Fruit fly (Drosophila melanogaster) whole organism, prepupa: ENCODE measurements around the gene hry.
A peak's percentile ranks its signal among the peaks of the same experiment; 100 is the strongest.

Source experiments
- Blimp-1 ChIP-seq: fragments of 200-800 bp; sonication (Bioruptor generic); optimal IDR thresholded peaks from 3 replicates; lab custom pipeline; 2017; ENCODE audit warnings: missing biosample characterization, missing genetic modification characterization, mild to moderate bottlenecking, moderate library complexity, missing genetic modification reagents
- CG10631 ChIP-seq: fragments of 200-800 bp; sonication (Bioruptor generic); optimal IDR thresholded peaks from 2 replicates; lab custom pipeline; 2016; ENCODE audit warnings: missing biosample characterization, missing genetic modification characterization
- CG10669 ChIP-seq: fragments of 200-800 bp; sonication (Bioruptor generic); optimal IDR thresholded peaks from 3 replicates; lab custom pipeline; 2018; ENCODE audit warnings: missing biosample characterization, mild to moderate bottlenecking, missing genetic modification characterization, moderate library complexity
- CG11294 ChIP-seq: fragments of 200-800 bp; sonication (Bioruptor generic); IDR thresholded peaks from 2 replicates; pipeline ENCODE4 v1.3.6; 2022; ENCODE audit warnings: missing biosample characterization, missing genetic modification characterization
- CG16779 ChIP-seq: fragments of 200-800 bp; sonication (Bioruptor generic); optimal IDR thresholded peaks from 3 replicates; lab custom pipeline; 2017; ENCODE audit warnings: missing biosample characterization, mild to moderate bottlenecking, missing genetic modification characterization
- CG32006 ChIP-seq: fragments of 200-800 bp; sonication (Bioruptor generic); optimal IDR thresholded peaks from 3 replicates; lab custom pipeline; 2017; ENCODE audit warnings: missing biosample characterization, mild to moderate bottlenecking, missing genetic modification characterization
- CG3919 ChIP-seq: fragments of 200-800 bp; sonication (Bioruptor generic); optimal IDR thresholded peaks from 3 replicates; lab custom pipeline; 2016; ENCODE audit warnings: missing biosample characterization, missing genetic modification characterization
- CG4318 ChIP-seq: fragments of 200-800 bp; sonication (Bioruptor generic); optimal IDR thresholded peaks from 3 replicates; lab custom pipeline; 2017; ENCODE audit warnings: missing biosample characterization, mild to moderate bottlenecking, missing genetic modification characterization
- CG6276 ChIP-seq: fragments of 200-800 bp; sonication (Bioruptor generic); optimal IDR thresholded peaks from 2 replicates; lab custom pipeline; 2017; ENCODE audit warnings: missing biosample characterization, mild to moderate bottlenecking, missing genetic modification characterization
- CG6792 ChIP-seq: fragments of 200-800 bp; sonication (Bioruptor generic); optimal IDR thresholded peaks from 3 replicates; lab custom pipeline; 2016; ENCODE audit warnings: missing biosample characterization, missing genetic modification characterization
- CG6808 ChIP-seq: fragments of 200-800 bp; sonication (Bioruptor generic); optimal IDR thresholded peaks from 3 replicates; lab custom pipeline; 2017; ENCODE audit warnings: missing biosample characterization, missing genetic modification characterization, mild to moderate bottlenecking, moderate library complexity, missing genetic modification reagents
- CG6854 ChIP-seq: fragments of 200-800 bp; sonication (Bioruptor generic); optimal IDR thresholded peaks from 2 replicates; lab custom pipeline; 2017; ENCODE audit warnings: missing biosample characterization, mild to moderate bottlenecking, missing genetic modification characterization
- CG7368 ChIP-seq: fragments of 200-800 bp; sonication (Bioruptor generic); optimal IDR thresholded peaks from 3 replicates; lab custom pipeline; 2016; ENCODE audit warnings: missing biosample characterization, missing genetic modification characterization
- CG8319 ChIP-seq: fragments of 200-800 bp; sonication (Bioruptor generic); optimal IDR thresholded peaks from 3 replicates; lab custom pipeline; 2016; ENCODE audit warnings: missing biosample characterization, missing genetic modification characterization
- CG8632 ChIP-seq: fragments of 200-800 bp; sonication (Bioruptor generic); optimal IDR thresholded peaks from 3 replicates; lab custom pipeline; 2016; ENCODE audit warnings: missing biosample characterization, missing genetic modification characterization
- Eip75B ChIP-seq: fragments of 200-800 bp; sonication (Bioruptor generic); optimal IDR thresholded peaks from 3 replicates; lab custom pipeline; 2016; ENCODE audit warnings: missing biosample characterization, missing genetic modification characterization
- Eip78C ChIP-seq: fragments of 200-800 bp; sonication (Bioruptor generic); peaks from one replicate; lab custom pipeline; 2016; ENCODE audit warnings: missing biosample characterization, missing genetic modification characterization
- Eip93F ChIP-seq: fragments of 200-800 bp; sonication (Bioruptor generic); optimal IDR thresholded peaks from 2 replicates; lab custom pipeline; 2016; ENCODE audit warnings: missing biosample characterization, mild to moderate bottlenecking, missing genetic modification characterization
- Ets21C ChIP-seq: fragments of 200-800 bp; sonication (Bioruptor generic); optimal IDR thresholded peaks from 3 replicates; lab custom pipeline; 2016; ENCODE audit warnings: missing biosample characterization, missing genetic modification characterization
- Ets96B ChIP-seq: fragments of 200-800 bp; optimal IDR thresholded peaks from 2 replicates; lab custom pipeline; 2019; ENCODE audit warnings: missing biosample characterization, mild to moderate bottlenecking, missing genetic modification characterization, moderate library complexity
- Gug ChIP-seq: fragments of 200-800 bp; sonication (Bioruptor generic); IDR thresholded peaks from 2 replicates; pipeline ENCODE4 v1.3.6; 2022; ENCODE audit warnings: missing biosample characterization, missing genetic modification characterization
- Lpt ChIP-seq: fragments of 200-800 bp; sonication (Bioruptor generic); optimal IDR thresholded peaks from 3 replicates; lab custom pipeline; 2016; ENCODE audit warnings: missing biosample characterization, missing genetic modification characterization
- Met ChIP-seq: fragments of 200-800 bp; sonication (Bioruptor generic); optimal IDR thresholded peaks from 3 replicates; lab custom pipeline; 2016; ENCODE audit warnings: missing biosample characterization, missing genetic modification characterization
- OdsH ChIP-seq: fragments of 200-800 bp; sonication (Bioruptor generic); optimal IDR thresholded peaks from 3 replicates; lab custom pipeline; 2016; ENCODE audit warnings: missing biosample characterization, missing genetic modification characterization
- Sox102F ChIP-seq: fragments of 200-800 bp; sonication (Bioruptor generic); optimal IDR thresholded peaks from 2 replicates; lab custom pipeline; 2016; ENCODE audit warnings: missing biosample characterization, mild to moderate bottlenecking, missing genetic modification characterization
- Sox14 ChIP-seq: fragments of 200-800 bp; sonication (Bioruptor generic); optimal IDR thresholded peaks from 3 replicates; lab custom pipeline; 2016; ENCODE audit warnings: missing biosample characterization, missing genetic modification characterization
- Sox15 ChIP-seq: fragments of 200-800 bp; sonication (Bioruptor generic); optimal IDR thresholded peaks from 3 replicates; lab custom pipeline; 2016; ENCODE audit warnings: missing biosample characterization, missing genetic modification characterization
- acj6 ChIP-seq: fragments of 200-800 bp; sonication (Bioruptor generic); optimal IDR thresholded peaks from 3 replicates; lab custom pipeline; 2016; ENCODE audit warnings: missing biosample characterization, missing genetic modification characterization
- cyc ChIP-seq: fragments of 200-800 bp; sonication (Bioruptor generic); optimal IDR thresholded peaks from 3 replicates; lab custom pipeline; 2016; ENCODE audit warnings: missing biosample characterization, missing genetic modification characterization
- dac ChIP-seq: fragments of 200-800 bp; sonication (Bioruptor generic); optimal IDR thresholded peaks from 2 replicates; lab custom pipeline; 2017; ENCODE audit warnings: missing biosample characterization, mild to moderate bottlenecking, missing genetic modification characterization
- dsx ChIP-seq: fragments of 200-800 bp; optimal IDR thresholded peaks from 3 replicates; lab custom pipeline; 2019; ENCODE audit warnings: missing biosample characterization, mild to moderate bottlenecking, missing genetic modification characterization, moderate library complexity; ENCODE audit not compliant: poor library complexity, severe bottlenecking
- esn ChIP-seq: fragments of 200-800 bp; sonication (Bioruptor generic); optimal IDR thresholded peaks from 2 replicates; lab custom pipeline; 2016; ENCODE audit warnings: missing biosample characterization, mild to moderate bottlenecking, missing genetic modification characterization, moderate library complexity
- fd59A ChIP-seq: fragments of 200-800 bp; sonication (Bioruptor generic); optimal IDR thresholded peaks from 2 replicates; lab custom pipeline; 2017; ENCODE audit warnings: missing biosample characterization, mild to moderate bottlenecking, missing genetic modification characterization, missing genetic modification reagents
- fd85E ChIP-seq: fragments of 200-800 bp; sonication (Bioruptor generic); optimal IDR thresholded peaks from 3 replicates; lab custom pipeline; 2016; ENCODE audit warnings: missing biosample characterization, missing genetic modification characterization
- fkh ChIP-seq: fragments of 200-800 bp; sonication (Bioruptor generic); optimal IDR thresholded peaks from 3 replicates; lab custom pipeline; 2017; ENCODE audit warnings: missing biosample characterization, mild to moderate bottlenecking, missing genetic modification characterization, moderate library complexity
- net ChIP-seq: fragments of 200-800 bp; sonication (Bioruptor generic); optimal IDR thresholded peaks from 3 replicates; lab custom pipeline; 2016; ENCODE audit warnings: missing biosample characterization, missing genetic modification characterization
- ss ChIP-seq, 2 experiments: fragments of 200-800 bp; sonication (Bioruptor generic); optimal IDR thresholded peaks; 2 replicates in 1 of 2; 3 replicates in 1 of 2; lab custom pipeline; 2017 to 2018; ENCODE audit warnings: mild to moderate bottlenecking in 2 of 2, missing biosample characterization in 2 of 2, missing genetic modification characterization in 2 of 2, moderate library complexity in 1 of 2
- svp ChIP-seq: fragments of 200-800 bp; sonication (Bioruptor generic); peaks from one replicate; lab custom pipeline; 2016; ENCODE audit warnings: missing biosample characterization, missing genetic modification characterization
- topi ChIP-seq: fragments of 200-800 bp; sonication (Bioruptor generic); optimal IDR thresholded peaks from 3 replicates; lab custom pipeline; 2016; ENCODE audit warnings: missing biosample characterization, missing genetic modification characterization
- vri ChIP-seq: fragments of 200-800 bp; sonication (Bioruptor generic); optimal IDR thresholded peaks from 3 replicates; lab custom pipeline; 2016; ENCODE audit warnings: missing biosample characterization, mild to moderate bottlenecking, missing genetic modification characterization

The hry gene

DNA sequence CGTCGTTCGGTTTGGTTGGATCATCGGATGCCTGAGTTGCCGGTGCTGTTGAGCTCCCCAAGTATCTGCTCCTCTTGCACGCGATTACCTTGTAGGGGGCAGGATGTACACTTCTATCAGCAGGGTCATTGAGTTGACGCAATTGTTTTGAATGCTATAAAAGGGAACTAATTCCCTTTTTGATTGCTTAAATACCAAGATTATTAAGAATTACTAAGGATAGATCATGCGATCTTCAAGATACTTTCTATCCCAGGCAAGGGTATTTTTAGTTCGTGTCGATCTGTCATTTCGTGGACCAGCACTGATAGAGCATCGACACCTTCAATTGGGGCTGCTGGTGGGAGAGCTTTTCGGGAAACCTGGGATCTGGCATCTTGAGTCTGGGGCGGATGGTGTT lies 6.5 kb upstream of the hry start (continued):
- peak; percentile 85 for TF ChIP-seq acj6 (GFP tag; lab: Kevin White, UChicago)
- peak; percentile 86 for TF ChIP-seq CG3919
- peak; percentile 81 for TF ChIP-seq Met
- no peak for TF ChIP-seq CG6854 (GFP tag; lab: Kevin White, UChicago)
- TF ChIP-seq Blimp-1 (GFP tag; lab: Kevin White, UChicago), result peak; percentile 19
- TF ChIP-seq CG10669 (GFP tag; lab: Kevin White, UChicago), result peak; percentile 87
- peak; percentile 65 for TF ChIP-seq Gug (GFP tag; lab: Robert Waterston, UW)
- TF ChIP-seq Ets21C (GFP tag; lab: Kevin White, UChicago), result peak; percentile 48
- peak; percentile 79 for TF ChIP-seq cyc (GFP tag; lab: Kevin White, UChicago)
- TF ChIP-seq Sox15, result peak; percentile 77
- no peak for TF ChIP-seq fkh (GFP tag; lab: Kevin White, UChicago)
- peak; percentile 43 for TF ChIP-seq CG32006 (GFP tag; lab: Kevin White, UChicago)
- peak; percentile 42 for TF ChIP-seq CG16779 (tag; lab: Kevin White, UChicago)
- peak; percentile 75 for TF ChIP-seq CG7368 (GFP tag; lab: Kevin White, UChicago)
- peak; percentile 6 for TF ChIP-seq Eip93F (GFP tag; lab: Kevin White, UChicago)
- TF ChIP-seq topi (GFP tag; lab: Kevin White, UChicago), result peak; percentile 79
- TF ChIP-seq net (GFP tag; lab: Kevin White, UChicago), result peak; percentile 66
- TF ChIP-seq esn (GFP tag; lab: Kevin White, UChicago), result peak; percentile 80
- TF ChIP-seq Lpt (GFP tag; lab: Kevin White, UChicago), result peak; percentile 57
- no peak for TF ChIP-seq CG4318 (GFP tag; lab: Kevin White, UChicago)
- peak; percentile 82 for TF ChIP-seq dsx (GFP tag; lab: Kevin White, UChicago)
- peak; percentile 92 for TF ChIP-seq Ets96B (tag; lab: Kevin White, UChicago)
- TF ChIP-seq Eip75B (GFP tag; lab: Kevin White, UChicago), result peak; percentile 88

DNA sequence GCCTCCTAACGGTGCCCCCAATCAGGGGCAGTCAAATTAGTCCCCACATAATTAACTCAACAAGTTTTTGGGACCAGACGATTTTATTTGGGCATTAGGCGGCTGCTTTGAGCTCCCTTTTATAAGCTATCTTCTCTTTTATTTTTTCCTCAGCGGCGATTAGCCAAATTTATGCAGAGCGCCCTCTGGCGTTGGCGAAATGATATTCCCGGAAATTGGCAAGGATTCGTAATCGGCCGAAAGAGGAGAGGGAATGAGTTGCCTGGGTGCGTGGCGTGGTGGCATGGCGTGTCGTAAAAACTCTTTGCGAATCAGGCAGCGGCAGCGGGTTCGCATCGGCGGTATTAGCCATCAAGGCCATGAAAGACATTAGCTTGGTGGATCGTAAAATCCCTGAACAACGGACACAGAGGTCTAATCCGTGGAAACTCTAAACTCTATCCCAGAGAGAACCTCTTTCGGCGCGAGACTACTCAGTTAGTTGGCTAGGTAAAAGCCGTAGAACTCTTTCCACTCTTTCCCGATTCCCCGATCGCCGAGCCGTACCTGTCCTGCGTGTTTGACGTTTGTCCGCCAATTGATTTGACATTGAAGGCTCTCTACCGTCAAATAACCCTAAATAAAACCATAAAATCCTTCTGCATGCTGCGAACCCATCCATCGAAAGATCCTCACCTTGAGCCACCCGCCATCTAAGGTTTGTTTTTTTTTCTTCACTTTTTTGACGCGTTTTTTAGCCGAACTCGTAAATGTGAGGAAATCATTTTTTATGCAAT lies 5.5 kb upstream of the hry start:
- no peak for TF ChIP-seq ss (GFP tag; optimal IDR thresholded peaks at IDR 0.05; lab: Kevin White, UChicago)
- TF ChIP-seq net (GFP tag; lab: Kevin White, UChicago), result no peak
- no peak for TF ChIP-seq CG10669 (GFP tag; lab: Kevin White, UChicago)
- no peak for TF ChIP-seq Lpt (GFP tag; lab: Kevin White, UChicago)
- no peak for TF ChIP-seq CG6276 (GFP tag; lab: Kevin White, UChicago)
- TF ChIP-seq Met, result no peak
- TF ChIP-seq CG16779 (tag; lab: Kevin White, UChicago), result no peak
- TF ChIP-seq svp (GFP tag; lab: Kevin White, UChicago), result no peak
- TF ChIP-seq CG6808 (GFP tag; lab: Kevin White, UChicago), result no peak
- TF ChIP-seq, all 60 proteins: peak for 0

- TF ChIP-seq CG16779 (tag; lab: Kevin White, UChicago) (no peak), dac (no peak), CG3919 (no peak), CG6792 (GFP tag; lab: Kevin White, UChicago) (no peak), CG6276 (GFP tag; lab: Kevin White, UChicago) (no peak), Sox14 (no peak), cyc (GFP tag; lab: Kevin White, UChicago) (no peak), CG6854 (GFP tag; lab: Kevin White, UChicago) (no peak)
Measured at dm6 chr3L:8670983-8671382, 4.6 kb upstream of the hry start.

DNA sequence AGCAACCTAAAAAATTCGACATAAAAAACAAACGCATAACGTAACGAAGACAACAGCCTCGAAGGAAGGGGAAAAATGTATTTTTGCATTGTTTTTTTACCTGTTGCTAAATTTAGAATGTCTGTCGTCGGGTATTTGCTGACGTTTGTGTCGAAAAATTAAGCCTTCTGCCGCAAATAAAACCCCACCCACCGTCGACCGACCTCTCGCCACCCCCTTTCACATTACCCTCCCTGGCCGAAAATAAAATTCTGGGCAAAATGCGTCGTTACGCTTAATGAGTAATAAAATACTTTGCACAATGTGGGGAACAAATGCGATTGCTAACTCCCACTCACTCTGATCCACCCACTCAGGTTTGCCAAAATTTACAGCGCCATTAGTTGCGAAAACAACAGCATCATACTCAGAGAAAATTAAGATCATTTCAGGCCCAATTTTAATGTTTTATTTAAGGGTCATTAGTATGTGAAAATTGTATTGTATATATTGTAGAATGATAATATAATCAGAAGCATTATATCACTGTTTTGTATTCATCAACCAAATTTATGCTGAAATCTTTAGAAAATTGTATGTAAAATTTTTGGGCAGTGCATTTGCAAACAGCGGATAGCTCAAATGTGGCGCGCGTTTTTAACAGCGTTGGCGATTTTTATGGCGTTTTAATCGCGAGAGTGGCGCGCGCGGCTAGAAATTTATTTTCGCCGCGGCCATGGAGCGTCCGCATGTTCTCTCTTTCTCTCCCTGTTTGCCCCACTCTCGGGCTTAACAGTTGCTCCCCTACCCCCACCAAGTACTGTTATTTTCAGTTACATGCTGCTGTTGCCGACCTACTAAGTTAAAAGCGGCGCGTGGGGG lies 3.1 kb upstream of the hry start:
- TF ChIP-seq CG8632, result peak; percentile 23
- peak; percentile 24 for TF ChIP-seq dsx (GFP tag; lab: Kevin White, UChicago)
- no peak for TF ChIP-seq CG8319 (GFP tag; lab: Kevin White, UChicago)
- no peak for TF ChIP-seq fkh (GFP tag; lab: Kevin White, UChicago)
- TF ChIP-seq CG11294 (GFP tag; lab: Robert Waterston, UW), result peak; percentile 23; the same call in 1 of the 2 replicates
- peak; percentile 92 for TF ChIP-seq Eip78C (GFP tag; lab: Kevin White, UChicago)
- peak; percentile 54 for TF ChIP-seq CG3919
- TF ChIP-seq vri (GFP tag; lab: Kevin White, UChicago), result peak; percentile 68
- TF ChIP-seq OdsH (GFP tag; lab: Kevin White, UChicago), result peak; percentile 55
- TF ChIP-seq Sox102F (GFP tag; lab: Kevin White, UChicago), result peak; percentile 62
- TF ChIP-seq CG4318 (GFP tag; lab: Kevin White, UChicago), result peak; percentile 4
- TF ChIP-seq fd59A (GFP tag; lab: Kevin White, UChicago), result no peak
- TF ChIP-seq CG6792 (GFP tag; lab: Kevin White, UChicago), result peak; percentile 56
- TF ChIP-seq Met, result peak; percentile 73
- TF ChIP-seq fd85E (GFP tag; lab: Kevin White, UChicago), result no peak
- TF ChIP-seq ss (GFP tag; optimal IDR thresholded peaks at IDR 0.05; lab: Kevin White, UChicago), result no peak
- peak; percentile 23 for TF ChIP-seq CG7368 (GFP tag; lab: Kevin White, UChicago)
- TF ChIP-seq CG10631 (GFP tag; lab: Kevin White, UChicago), result peak; percentile 47
